Fruit fly (Drosophila melanogaster) whole organism, embryonic: ENCODE measurements around the gene Drgx.

Experiments
- Ada2b ChIP-seq: fragments of 200-800 bp; sonication (Bioruptor generic); IDR thresholded peaks from 2 replicates; pipeline ENCODE4 v1.3.6; 2022; ENCODE audit warnings: missing biosample characterization, missing genetic modification characterization
- BEAF-32 ChIP-seq: fragments of 200-800 bp; sonication (Bioruptor generic); optimal IDR thresholded peaks from 3 replicates; lab custom pipeline; 2017; ENCODE audit warnings: missing biosample characterization, missing genetic modification characterization, mild to moderate bottlenecking, moderate library complexity, missing genetic modification reagents
- CG11093 ChIP-seq: fragments of 200-800 bp; sonication (Bioruptor generic); IDR thresholded peaks from 3 replicates; pipeline ENCODE4 v1.3.6; 2022; ENCODE audit warnings: missing biosample characterization, missing genetic modification characterization
- CG11560 ChIP-seq: fragments of 200-800 bp; sonication (Bioruptor generic); IDR thresholded peaks from 3 replicates; pipeline ENCODE4 v1.3.6; 2022; ENCODE audit warnings: missing biosample characterization, missing genetic modification characterization
- CG11723 ChIP-seq: fragments of 200-800 bp; sonication (Bioruptor generic); optimal IDR thresholded peaks from 2 replicates; lab custom pipeline; 2017; ENCODE audit warnings: missing biosample characterization, mild to moderate bottlenecking, missing genetic modification characterization
- CG12104 ChIP-seq: fragments of 200-800 bp; sonication (Bioruptor generic); optimal IDR thresholded peaks from 3 replicates; lab custom pipeline; 2016; ENCODE audit warnings: missing biosample characterization, missing genetic modification characterization
- CG12769 ChIP-seq: fragments of 200-800 bp; sonication (Bioruptor generic); optimal IDR thresholded peaks from 2 replicates; lab custom pipeline; 2019; ENCODE audit warnings: missing biosample characterization, mild to moderate bottlenecking, missing genetic modification characterization, moderate library complexity
- CG13296 ChIP-seq: fragments of 200-800 bp; sonication (Bioruptor generic); optimal IDR thresholded peaks from 3 replicates; lab custom pipeline; 2018; ENCODE audit warnings: missing biosample characterization, mild to moderate bottlenecking, missing genetic modification characterization
- CG13894 ChIP-seq: fragments of 200-800 bp; sonication (Bioruptor generic); optimal IDR thresholded peaks from 3 replicates; lab custom pipeline; 2018; ENCODE audit warnings: missing biosample characterization, mild to moderate bottlenecking, missing genetic modification characterization, moderate library complexity
- CG15011 ChIP-seq: fragments of 200-800 bp; sonication (Bioruptor generic); optimal IDR thresholded peaks from 3 replicates; lab custom pipeline; 2018; ENCODE audit warnings: missing biosample characterization, mild to moderate bottlenecking, missing genetic modification characterization
- CG15073 ChIP-seq: fragments of 200-800 bp; sonication (Bioruptor generic); optimal IDR thresholded peaks from 2 replicates; lab custom pipeline; 2016; ENCODE audit warnings: missing biosample characterization, missing genetic modification characterization
- CG31365 ChIP-seq: fragments of 200-800 bp; sonication (Bioruptor generic); optimal IDR thresholded peaks from 2 replicates; lab custom pipeline; 2018; ENCODE audit warnings: missing biosample characterization, mild to moderate bottlenecking, missing genetic modification characterization
- CG3163 ChIP-seq: fragments of 200-800 bp; sonication (Bioruptor generic); optimal IDR thresholded peaks from 3 replicates; lab custom pipeline; 2016; ENCODE audit warnings: missing biosample characterization, missing genetic modification characterization
- CG3838 ChIP-seq: fragments of 200-800 bp; sonication (Bioruptor generic); optimal IDR thresholded peaks from 3 replicates; lab custom pipeline; 2016; ENCODE audit warnings: missing biosample characterization, missing genetic modification characterization
- CG42726 ChIP-seq: fragments of 200-800 bp; sonication (Bioruptor generic); IDR thresholded peaks from 2 replicates; pipeline ENCODE4 v1.3.6; 2022; ENCODE audit warnings: missing biosample characterization, missing genetic modification characterization; ENCODE audit not compliant: partially characterized antibody
- CG43689 ChIP-seq: fragments of 200-800 bp; sonication (Bioruptor generic); IDR thresholded peaks from 2 replicates; pipeline ENCODE4 v1.3.6; 2022; ENCODE audit warnings: missing biosample characterization, missing genetic modification characterization
- CG6813 ChIP-seq: fragments of 200-800 bp; sonication (Bioruptor generic); optimal IDR thresholded peaks from 2 replicates; lab custom pipeline; 2017; ENCODE audit warnings: missing biosample characterization, missing genetic modification characterization, mild to moderate bottlenecking, moderate library complexity, missing genetic modification reagents
- CG7745 ChIP-seq: fragments of 200-800 bp; sonication (Bioruptor generic); optimal IDR thresholded peaks from 2 replicates; lab custom pipeline; 2018; ENCODE audit warnings: missing biosample characterization, mild to moderate bottlenecking, missing genetic modification characterization, moderate library complexity
- CG8089 ChIP-seq: fragments of 200-800 bp; sonication (Bioruptor generic); optimal IDR thresholded peaks from 3 replicates; lab custom pipeline; 2016; ENCODE audit warnings: missing biosample characterization, missing genetic modification characterization
- Dip2 ChIP-seq: fragments of 200-800 bp; sonication (Bioruptor generic); IDR thresholded peaks from 2 replicates; pipeline ENCODE4 v1.3.6; 2022; ENCODE audit warnings: missing biosample characterization, missing genetic modification characterization
- Gug ChIP-seq: fragments of 200-800 bp; sonication (Bioruptor generic); IDR thresholded peaks from 4 replicates; pipeline ENCODE4 v1.3.6; 2022; ENCODE audit warnings: missing biosample characterization, missing genetic modification characterization
- Hmr ChIP-seq: fragments of 200-800 bp; sonication (Bioruptor generic); optimal IDR thresholded peaks from 3 replicates; lab custom pipeline; 2017; ENCODE audit warnings: mild to moderate bottlenecking, missing biosample characterization, missing genetic modification reagents, missing genetic modification characterization
- NK7.1 ChIP-seq: fragments of 200-800 bp; sonication (Bioruptor generic); optimal IDR thresholded peaks from 3 replicates; lab custom pipeline; 2016; ENCODE audit warnings: missing biosample characterization, missing genetic modification characterization
- Nf-YB ChIP-seq: fragments of 200-800 bp; sonication (Bioruptor generic); optimal IDR thresholded peaks from 3 replicates; lab custom pipeline; 2019; ENCODE audit warnings: missing biosample characterization, mild to moderate bottlenecking, missing genetic modification characterization, moderate library complexity
- Ptx1 ChIP-seq: fragments of 200-800 bp; sonication (Bioruptor generic); IDR thresholded peaks from 2 replicates; pipeline ENCODE4 v1.3.6; 2022; ENCODE audit warnings: missing biosample characterization, missing genetic modification characterization
- Stat92E ChIP-seq, 3 experiments: fragments of >200 bp in 2 of 3; fragments of 200-800 bp in 1 of 3; sonication (Bioruptor generic) in 1 of 3; optimal IDR thresholded peaks; 2 replicates each; lab custom pipeline; 2017 to 2019; ENCODE audit warnings: missing biosample characterization in 3 of 3, missing genetic modification characterization in 3 of 3, mild to moderate bottlenecking in 1 of 3, moderate library complexity in 1 of 3
- Tbp ChIP-seq: fragments of >200 bp; optimal IDR thresholded peaks from 2 replicates; lab custom pipeline; 2018; ENCODE audit warnings: missing biosample characterization, missing genetic modification characterization
- al ChIP-seq: fragments of 200-800 bp; sonication (Bioruptor generic); IDR thresholded peaks from 2 replicates; pipeline ENCODE4 v1.3.6; 2022; ENCODE audit warnings: missing biosample characterization, missing genetic modification characterization
- amos ChIP-seq: fragments of 200-800 bp; sonication (Bioruptor generic); IDR thresholded peaks from 2 replicates; pipeline ENCODE4 v1.3.6; 2022; ENCODE audit warnings: missing biosample characterization, missing genetic modification characterization; ENCODE audit not compliant: partially characterized antibody
- bsh ChIP-seq, 2 experiments: fragments of 200-800 bp; sonication (Bioruptor generic); optimal IDR thresholded peaks; 2 replicates each; lab custom pipeline; 2017 to 2018; ENCODE audit warnings: mild to moderate bottlenecking in 2 of 2, missing biosample characterization in 2 of 2, missing genetic modification characterization in 2 of 2, moderate library complexity in 1 of 2
- croc ChIP-seq: fragments of 200-800 bp; sonication (Bioruptor generic); conservative IDR thresholded peaks from 3 replicates; pipeline ENCODE4 v1.3.6; 2022; ENCODE audit warnings: missing biosample characterization, missing genetic modification characterization
- danr ChIP-seq: fragments of 200-800 bp; sonication (Bioruptor generic); IDR thresholded peaks from 2 replicates; pipeline ENCODE4 v1.3.6; 2022; ENCODE audit warnings: missing biosample characterization, missing genetic modification characterization
- esg ChIP-seq: fragments of 200-800 bp; sonication (Bioruptor generic); conservative IDR thresholded peaks from 2 replicates; pipeline ENCODE4 v1.3.6; 2022; ENCODE audit warnings: missing biosample characterization, missing genetic modification characterization
- fd102C ChIP-seq: fragments of 200-800 bp; sonication (Bioruptor generic); optimal IDR thresholded peaks from 2 replicates; lab custom pipeline; 2018; ENCODE audit warnings: missing biosample characterization, mild to moderate bottlenecking, missing genetic modification characterization, moderate library complexity
- gfzf ChIP-seq: fragments of 200-800 bp; sonication (Bioruptor generic); optimal IDR thresholded peaks from 2 replicates; lab custom pipeline; 2016; ENCODE audit warnings: missing biosample characterization, mild to moderate bottlenecking, missing genetic modification characterization, moderate library complexity
- her ChIP-seq: fragments of 200-800 bp; sonication (Bioruptor generic); optimal IDR thresholded peaks from 2 replicates; lab custom pipeline; 2016; ENCODE audit warnings: missing biosample characterization, missing genetic modification characterization
- inv ChIP-seq: fragments of 200-800 bp; sonication (Bioruptor generic); IDR thresholded peaks from 2 replicates; pipeline ENCODE4 v1.3.6; 2022; ENCODE audit warnings: missing biosample characterization, missing genetic modification characterization; ENCODE audit not compliant: partially characterized antibody
- kay ChIP-seq: fragments of 200-800 bp; sonication (Bioruptor generic); optimal IDR thresholded peaks from 2 replicates; lab custom pipeline; 2016; ENCODE audit warnings: missing biosample characterization, missing genetic modification characterization
- lov ChIP-seq, 2 experiments: fragments of 200-800 bp in 1 of 2; fragments of >200 bp in 1 of 2; sonication (Bioruptor generic) in 1 of 2; IDR thresholded peaks in 1 of 2; optimal IDR thresholded peaks in 1 of 2; 2 replicates in 1 of 2; 3 replicates in 1 of 2; pipeline versions ENCODE4 v1.3.6 to Lab custom; 2017 to 2022; ENCODE audit warnings: missing biosample characterization in 1 of 2, missing genetic modification characterization in 1 of 2
- mirr ChIP-seq: fragments of 200-800 bp; sonication (Bioruptor generic); optimal IDR thresholded peaks from 3 replicates; lab custom pipeline; 2018; ENCODE audit warnings: missing biosample characterization, mild to moderate bottlenecking, missing genetic modification characterization
- org-1 ChIP-seq: fragments of 200-800 bp; sonication (Bioruptor generic); optimal IDR thresholded peaks from 2 replicates; lab custom pipeline; 2017; ENCODE audit warnings: missing biosample characterization, missing genetic modification characterization
- pfk ChIP-seq: fragments of 200-800 bp; sonication (Bioruptor generic); optimal IDR thresholded peaks from 2 replicates; lab custom pipeline; 2018; ENCODE audit warnings: missing biosample characterization, mild to moderate bottlenecking, missing genetic modification characterization, moderate library complexity
- pho ChIP-seq: fragments of 200-800 bp; sonication (Bioruptor generic); optimal IDR thresholded peaks from 2 replicates; lab custom pipeline; 2016; ENCODE audit warnings: missing biosample characterization, missing genetic modification characterization
- pros ChIP-seq: fragments of 200-800 bp; sonication (Bioruptor generic); optimal IDR thresholded peaks from 3 replicates; lab custom pipeline; 2019; ENCODE audit warnings: missing biosample characterization, mild to moderate bottlenecking, missing genetic modification characterization, moderate library complexity
- pum ChIP-seq: fragments of 200-800 bp; sonication (Bioruptor generic); optimal IDR thresholded peaks from 2 replicates; lab custom pipeline; 2016; ENCODE audit warnings: missing biosample characterization, missing genetic modification characterization
- ranshi ChIP-seq: fragments of 200-800 bp; sonication (Bioruptor generic); IDR thresholded peaks from 2 replicates; pipeline ENCODE4 v1.3.6; 2022; ENCODE audit warnings: missing biosample characterization, missing genetic modification characterization
- repo ChIP-seq: fragments of 200-800 bp; sonication (Bioruptor generic); optimal IDR thresholded peaks from 2 replicates; lab custom pipeline; 2016; ENCODE audit warnings: missing biosample characterization, missing genetic modification characterization
- yki ChIP-seq: fragments of >200 bp; optimal IDR thresholded peaks from 3 replicates; lab custom pipeline; 2018

The Drgx gene

DNA sequence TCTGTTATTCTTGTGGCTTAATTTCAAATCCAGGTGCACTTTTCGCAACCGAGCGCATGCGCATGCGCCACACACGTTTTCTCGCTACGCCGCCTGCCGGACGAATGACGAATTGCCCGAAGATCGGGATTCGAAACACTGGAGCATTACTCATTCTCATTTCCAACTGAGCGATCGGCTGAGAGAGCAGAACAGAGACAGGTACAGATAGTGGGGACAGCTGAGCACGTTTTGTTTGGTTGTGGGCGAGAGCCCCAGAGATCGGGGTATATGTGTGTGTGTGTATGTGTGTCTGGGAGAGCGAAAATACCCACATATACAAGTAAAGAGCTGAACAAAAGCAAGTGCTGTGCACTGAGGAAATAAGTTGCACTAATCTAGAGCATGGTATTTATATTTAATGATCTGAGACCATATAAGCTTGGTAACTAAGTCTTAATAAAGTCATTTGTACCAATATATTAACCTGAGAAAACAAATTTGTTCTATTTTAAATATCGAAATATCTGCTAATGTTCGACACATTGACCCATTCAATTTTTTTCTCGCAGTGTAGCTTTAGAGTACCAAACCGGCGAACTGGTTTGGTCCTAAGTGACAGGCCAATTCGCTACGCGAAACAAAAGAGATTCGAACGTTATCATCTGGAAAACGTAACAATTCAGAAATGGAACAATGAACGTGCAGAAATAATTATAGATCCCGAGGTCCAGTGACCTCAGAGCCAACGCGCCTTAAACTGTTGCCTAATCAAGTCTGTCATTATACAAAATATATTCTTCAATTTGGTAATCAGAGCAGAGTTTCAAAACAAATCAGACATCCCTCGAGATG, 30.3 kb upstream of the Drgx start (continued):
- TF ChIP-seq pfk (peak; percentile 60), CG12104 (GFP tag; lab: Kevin White, UChicago) (peak; percentile 92), CG13894 (tag; lab: Kevin White, UChicago) (peak; percentile 96), CG13296 (GFP tag; lab: Kevin White, UChicago) (peak; percentile 98), inv (GFP tag; lab: Robert Waterston, UW) (0 out of 2 replicates have a peak, but pooled peaks have one; percentile 10), gfzf (peak; percentile 15), Stat92E (GFP tag; optimal IDR thresholded peaks at IDR 0.05; lab: Kevin White, UChicago) (peak in 1 of 3 experiments; percentile 94), CG3838 (GFP tag; lab: Kevin White, UChicago) (peak; percentile 81), amos (GFP tag; lab: Robert Waterston, UW) (no peak), Dip2 (GFP tag; lab: Robert Waterston, UW) (peak; percentile 72), Ada2b (GFP tag; lab: Robert Waterston, UW) (peak; percentile 97), CG31365 (peak; percentile 94), mirr (GFP tag; lab: Kevin White, UChicago) (peak; percentile 95), Hmr (peak; percentile 93), esg (GFP tag; lab: Robert Waterston, UW) (peak; percentile 96), CG3163 (GFP tag; lab: Kevin White, UChicago) (peak; percentile 82), CG43689 (GFP tag; lab: Robert Waterston, UW) (peak; percentile 77), CG7745 (peak; percentile 51), pum (GFP tag; lab: Kevin White, UChicago) (peak; percentile 97), CG11723 (GFP tag; lab: Kevin White, UChicago) (peak; percentile 80), NK7.1 (GFP tag; lab: Kevin White, UChicago) (peak; percentile 87), org-1 (GFP tag; lab: Kevin White, UChicago) (peak; percentile 93), fd102C (GFP tag; lab: Kevin White, UChicago) (peak; percentile 91), yki (lab: Kevin White, UChicago) (no peak), CG6813 (GFP tag; lab: Kevin White, UChicago) (peak; percentile 99), Tbp (GFP tag; lab: Kevin White, UChicago) (no peak), CG12769 (tag; lab: Kevin White, UChicago) (peak; percentile 96), Gug (GFP tag; lab: Robert Waterston, UW) (peak; percentile 95), BEAF-32 (GFP tag; lab: Kevin White, UChicago) (peak; percentile 1), bsh (GFP tag; optimal IDR thresholded peaks at IDR 0.05; lab: Kevin White, UChicago) (peak; percentile 83 to 94), CG15011 (GFP tag; lab: Kevin White, UChicago) (peak; percentile 98), her (GFP tag; lab: Kevin White, UChicago) (peak; percentile 90), kay (GFP tag; lab: Kevin White, UChicago) (peak; percentile 97), lov (optimal IDR thresholded peaks at IDR 0.05; lab: Kevin White, UChicago) (no peak), lov (GFP tag; IDR thresholded peaks at IDR 0.05; lab: Robert Waterston, UW) (peak; percentile 96), CG42726 (GFP tag; lab: Robert Waterston, UW) (peak; percentile 68), Ptx1 (GFP tag; lab: Robert Waterston, UW) (peak; percentile 96), repo (peak; percentile 92), CG11093 (GFP tag; lab: Robert Waterston, UW) (peak; percentile 97), CG15073 (GFP tag; lab: Kevin White, UChicago) (peak; percentile 60), al (GFP tag; lab: Robert Waterston, UW) (peak; percentile 96), croc (GFP tag; lab: Robert Waterston, UW) (peak; percentile 97), danr (GFP tag; lab: Robert Waterston, UW) (peak; percentile 95), ranshi (GFP tag; lab: Robert Waterston, UW) (peak; percentile 95), Nf-YB (peak; percentile 81), pros (GFP tag; lab: Kevin White, UChicago) (peak; percentile 79), CG8089 (GFP tag; lab: Kevin White, UChicago) (peak; percentile 87), CG11560 (tag; lab: Robert Waterston, UW) (peak; percentile 85), pho (GFP tag; lab: Kevin White, UChicago) (peak; percentile 92)
